Worm (Caenorhabditis elegans): ENCODE measurements around the gene rcan-1.

DNA sequence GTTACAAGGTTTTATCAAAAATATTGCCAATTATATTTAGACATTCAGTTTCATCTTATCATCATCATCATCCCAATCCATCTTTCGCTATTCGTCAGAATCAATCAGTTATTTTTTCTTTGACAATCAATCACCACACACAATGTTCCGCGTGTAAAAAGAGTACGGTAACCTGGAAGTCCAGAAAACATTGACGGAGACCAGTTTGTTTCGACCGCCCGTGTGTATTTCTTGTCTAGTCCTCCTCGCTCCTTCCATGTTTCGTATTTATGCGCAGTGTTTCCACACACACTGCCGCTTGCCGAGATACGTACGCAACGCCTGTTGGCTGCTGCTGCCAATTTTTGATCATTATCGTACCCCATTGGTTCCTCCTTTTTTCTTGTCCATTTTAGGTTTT is 26.8 kb upstream of the rcan-1 start:
- TF ChIP-seq sea-2 (GFP tag; optimal IDR thresholded peaks at IDR 0.05) (no peak), nhr-76 (tag; optimal IDR thresholded peaks at IDR 0.05) (no peak), ama-1 (optimal IDR thresholded peaks at IDR 0.05) (peak; percentile 45), nhr-12 (tag; optimal IDR thresholded peaks at IDR 0.05) (no peak), skn-1 (tag; optimal IDR thresholded peaks at IDR 0.05) (peak; percentile 18)

Data from whole organism, L3 larva.